Worm (Caenorhabditis elegans): ENCODE data around the gene sdz-32.
A peak's percentile ranks its signal among the peaks of the same experiment; 100 is the strongest.
"Not testable (repeated sequence)": the region's sequence is repeated elsewhere in the genome, so short reads cannot be mapped to it uniquely, and the experiment has no call there.

ce11 chrII:3523547-3523946 lies 49.7 kb downstream of the sdz-32 start:
- not testable (repeated sequence) for TF ChIP-seq pha-4 (tag; optimal IDR thresholded peaks at IDR 0.05); syd-9 (tag; optimal IDR thresholded peaks at IDR 0.05); ama-1 (optimal IDR thresholded peaks at IDR 0.05); Y22D7AL.16 (tag; optimal IDR thresholded peaks at IDR 0.05); dmd-4 (tag; optimal IDR thresholded peaks at IDR 0.05; ENCODE audit: borderline replicate concordance); ref-2 (tag; optimal IDR thresholded peaks at IDR 0.05); lin-11 (tag; optimal IDR thresholded peaks at IDR 0.05); sox-4 (tag; optimal IDR thresholded peaks at IDR 0.05); ets-4 (tag; optimal IDR thresholded peaks at IDR 0.05)
- peak; percentile 18 for TF ChIP-seq tbx-2 (tag; optimal IDR thresholded peaks at IDR 0.05)
